Fruit fly (Drosophila melanogaster) whole organism, wandering third instar larva: Measurements from ENCODE around the gene CG14054.

Experiments
- CG9705 ChIP-seq: fragments of 200-800 bp; sonication (Bioruptor generic); optimal IDR thresholded peaks from 2 replicates; lab custom pipeline; 2018; ENCODE audit warnings: missing biosample characterization, mild to moderate bottlenecking, missing genetic modification characterization
- CrebA ChIP-seq: fragments of 200-800 bp; sonication (Bioruptor generic); optimal IDR thresholded peaks from 2 replicates; lab custom pipeline; 2016; ENCODE audit warnings: missing biosample characterization, mild to moderate bottlenecking, missing genetic modification characterization, borderline replicate concordance
- Dfd ChIP-seq: fragments of >200 bp; optimal IDR thresholded peaks from 2 replicates; lab custom pipeline; 2017; ENCODE audit warnings: missing biosample characterization, missing genetic modification characterization
- GATAd ChIP-seq: sonication (Bioruptor generic); optimal IDR thresholded peaks from 2 replicates; lab custom pipeline; 2016; ENCODE audit warnings: missing biosample characterization, missing genetic modification characterization
- HLH106 ChIP-seq: fragments of 200-800 bp; optimal IDR thresholded peaks from 3 replicates; lab custom pipeline; 2019; ENCODE audit warnings: missing biosample characterization, mild to moderate bottlenecking, missing genetic modification characterization, moderate library complexity
- Hr83 ChIP-seq: fragments of 200-300 bp; sonication (Bioruptor generic); optimal IDR thresholded peaks from 2 replicates; lab custom pipeline; 2016; ENCODE audit warnings: missing biosample characterization, mild to moderate bottlenecking, missing genetic modification characterization, moderate library complexity; ENCODE audit not compliant: poor library complexity, severe bottlenecking
- Myc ChIP-seq: fragments of >200 bp; optimal IDR thresholded peaks from 2 replicates; lab custom pipeline; 2017
- Rel ChIP-seq, 2 experiments: fragments of 200-800 bp; sonication (Bioruptor generic) in 1 of 2; optimal IDR thresholded peaks; 2 replicates in 1 of 2; 3 replicates in 1 of 2; lab custom pipeline; 2016 to 2019; ENCODE audit warnings: mild to moderate bottlenecking in 2 of 2, missing biosample characterization in 2 of 2, missing genetic modification characterization in 2 of 2, moderate library complexity in 1 of 2
- br ChIP-seq: fragments of 200-800 bp; sonication (Bioruptor generic); optimal IDR thresholded peaks from 2 replicates; lab custom pipeline; 2016; ENCODE audit warnings: missing biosample characterization, missing genetic modification characterization
- brk ChIP-seq: fragments of 200-800 bp; sonication (Bioruptor generic); optimal IDR thresholded peaks from 2 replicates; lab custom pipeline; 2016; ENCODE audit warnings: missing biosample characterization, mild to moderate bottlenecking, missing genetic modification characterization
- h ChIP-seq: fragments of 200-800 bp; sonication (Bioruptor generic); optimal IDR thresholded peaks from 3 replicates; lab custom pipeline; 2016; ENCODE audit warnings: missing biosample characterization, mild to moderate bottlenecking, missing genetic modification characterization
- jim ChIP-seq: fragments of 175-275, 200-325 bp; sonication (Bioruptor generic); optimal IDR thresholded peaks from 2 replicates; lab custom pipeline; 2016; ENCODE audit warnings: missing biosample characterization, mild to moderate bottlenecking, missing genetic modification characterization
- lola ChIP-seq: fragments of >200 bp; optimal IDR thresholded peaks from 2 replicates; lab custom pipeline; 2017; ENCODE audit warnings: missing biosample characterization, missing genetic modification characterization
- pan ChIP-seq: fragments of >200 bp; optimal IDR thresholded peaks from 2 replicates; lab custom pipeline; 2017

DNA sequence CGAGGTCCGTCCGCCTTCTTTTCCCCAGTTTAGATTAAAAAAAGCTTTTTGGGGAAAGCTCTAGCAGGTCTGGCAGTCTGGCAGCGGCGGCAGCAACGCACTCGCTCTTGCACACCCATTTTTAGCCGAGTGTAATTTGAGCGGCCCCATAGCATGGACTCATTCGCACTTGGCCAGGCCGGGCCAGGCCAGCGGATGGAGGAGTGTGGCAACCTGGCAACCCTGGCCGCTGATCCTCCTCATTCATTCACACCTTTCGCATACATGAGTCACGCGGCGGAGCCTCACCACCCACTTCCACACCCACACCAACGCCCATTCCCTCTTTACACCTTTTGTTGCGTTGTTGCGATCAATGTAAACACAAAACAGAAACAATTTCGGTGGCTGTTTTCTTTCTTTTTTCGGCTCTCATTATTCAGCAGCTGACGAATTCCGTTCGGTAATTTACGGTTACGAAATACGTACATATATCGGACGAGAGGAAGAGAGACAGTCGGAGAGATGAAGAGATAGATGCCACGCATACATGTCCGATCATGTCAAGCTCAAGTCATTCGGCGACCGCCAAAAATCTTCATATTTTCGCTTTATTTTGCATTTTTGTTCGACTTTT, 33.2 kb downstream of the CG14054 start:
- TF ChIP-seq GATAd (GFP tag; lab: Kevin White, UChicago), result no peak
- peak; percentile 16 for TF ChIP-seq br
- TF ChIP-seq jim (GFP tag; lab: Kevin White, UChicago), result no peak
- no peak for TF ChIP-seq h (GFP tag; lab: Kevin White, UChicago)
- TF ChIP-seq lola, result no peak
- no peak for TF ChIP-seq brk (GFP tag; lab: Kevin White, UChicago)
- no peak for TF ChIP-seq Myc (lab: Kevin White, UChicago)
- no peak for TF ChIP-seq Dfd (GFP tag; lab: Kevin White, UChicago)
- no peak for TF ChIP-seq Rel (GFP tag; optimal IDR thresholded peaks at IDR 0.05; lab: Kevin White, UChicago)
- TF ChIP-seq Rel (tag; optimal IDR thresholded peaks at IDR 0.05; lab: Kevin White, UChicago), result peak; percentile 2
- no peak for TF ChIP-seq pan (lab: Kevin White, UChicago)
- no peak for TF ChIP-seq HLH106
- TF ChIP-seq Hr83 (GFP tag; lab: Kevin White, UChicago), result no peak
- TF ChIP-seq CG9705 (GFP tag; lab: Kevin White, UChicago), result no peak
- TF ChIP-seq CrebA (GFP tag; lab: Kevin White, UChicago), result no peak
